Worm (Caenorhabditis elegans) whole organism, early embryonic: ENCODE measurements around the gene nhr-145.

ENCODE experiments used
- F13C5.2 ChIP-seq: sonication (generic microtip); optimal IDR thresholded peaks from 2 replicates; lab custom pipeline; 2017; ENCODE audit warnings: mild to moderate bottlenecking, missing genetic modification characterization, inconsistent platforms, missing compliant biosample characterization
- ama-1 ChIP-seq: fragments of 150-350 bp; optimal IDR thresholded peaks from 2 replicates; lab custom pipeline; 2014
- ceh-13 ChIP-seq: fragments of 200-800 bp; sonication (Bioruptor generic); optimal IDR thresholded peaks from 2 replicates; lab custom pipeline; 2018; ENCODE audit warnings: mild to moderate bottlenecking, missing genetic modification characterization, missing compliant biosample characterization
- hnd-1 ChIP-seq: sonication (generic microtip); optimal IDR thresholded peaks from 2 replicates; lab custom pipeline; 2016; ENCODE audit warnings: missing genetic modification characterization, missing compliant biosample characterization
- tbx-37 ChIP-seq: fragments of 200-800 bp; sonication (Bioruptor generic); conservative IDR thresholded peaks from 2 replicates; pipeline ENCODE4 v1.3.6; 2022; ENCODE audit warnings: missing genetic modification reagents, missing genetic modification characterization, missing compliant biosample characterization

DNA sequence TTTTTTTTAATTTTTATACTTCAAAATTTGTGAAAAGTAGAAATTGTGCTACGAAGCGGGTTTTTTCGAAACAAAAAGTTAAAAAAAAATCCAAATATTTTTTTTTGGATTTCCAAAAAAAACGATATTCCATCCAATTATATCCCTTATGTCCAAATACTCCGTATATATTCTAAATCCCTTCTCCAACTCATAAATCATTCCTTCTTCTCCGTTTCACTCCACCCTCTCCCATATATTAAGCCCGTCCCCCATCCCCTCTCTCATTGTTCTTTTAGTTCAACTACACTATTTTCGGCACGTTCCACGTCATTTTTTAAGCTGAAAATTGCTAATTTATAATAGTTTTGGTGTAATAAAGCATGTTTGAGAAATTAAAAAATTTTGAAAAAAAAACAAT lies 29.9 kb upstream of the nhr-145 start:
- TF ChIP-seq ceh-13 (GFP tag; lab: Kevin White, UChicago) (no peak), ama-1 (lab: Kevin White, UChicago) (no peak), tbx-37 (GFP tag; lab: Robert Waterston, UW) (no peak), F13C5.2 (tag; lab: Kevin White, UChicago) (no peak), hnd-1 (tag; lab: Kevin White, UChicago) (no peak)
